Worm (Caenorhabditis elegans) whole organism, late embryonic: ENCODE measurements around the gene F28F5.6.

Experiments used
- T23F11.4 ChIP-seq: fragments of 200-800 bp; sonication (Bioruptor generic); optimal IDR thresholded peaks from 2 replicates; lab custom pipeline; 2018; ENCODE audit warnings: mild to moderate bottlenecking, missing genetic modification characterization, missing compliant biosample characterization
- ceh-19 ChIP-seq: fragments of 200-800 bp; sonication (Bioruptor generic); optimal IDR thresholded peaks from 2 replicates; lab custom pipeline; 2018; ENCODE audit warnings: mild to moderate bottlenecking, missing genetic modification characterization, missing compliant biosample characterization
- ceh-2 ChIP-seq: sonication (generic microtip); optimal IDR thresholded peaks from 2 replicates; lab custom pipeline; 2016; ENCODE audit warnings: missing genotype, missing genetic modification characterization, missing compliant biosample characterization
- ceh-31 ChIP-seq: sonication (generic microtip); optimal IDR thresholded peaks from 2 replicates; lab custom pipeline; 2016; ENCODE audit warnings: missing genetic modification characterization, missing compliant biosample characterization
- che-1 ChIP-seq: sonication (generic microtip); optimal IDR thresholded peaks from 2 replicates; lab custom pipeline; 2016; ENCODE audit warnings: mild to moderate bottlenecking, missing genetic modification characterization, missing compliant biosample characterization
- mec-3 ChIP-seq: sonication (generic microtip); optimal IDR thresholded peaks from 2 replicates; lab custom pipeline; 2016; ENCODE audit warnings: borderline replicate concordance, missing genetic modification characterization, missing compliant biosample characterization
- nfya-1 ChIP-seq: sonication (generic microtip); optimal IDR thresholded peaks from 2 replicates; lab custom pipeline; 2017; ENCODE audit warnings: missing genetic modification characterization, mild to moderate bottlenecking, missing compliant biosample characterization, antibody characterized with exemption, moderate library complexity
- rnt-1 ChIP-seq: sonication (generic microtip); optimal IDR thresholded peaks from 2 replicates; lab custom pipeline; 2016; ENCODE audit warnings: missing genetic modification characterization, missing compliant biosample characterization
- tbx-7 ChIP-seq: sonication (generic microtip); optimal IDR thresholded peaks from 2 replicates; lab custom pipeline; 2016; ENCODE audit warnings: missing genotype, missing genetic modification characterization, missing compliant biosample characterization
- unc-55 ChIP-seq: sonication (generic microtip); optimal IDR thresholded peaks from 2 replicates; lab custom pipeline; 2017; ENCODE audit warnings: missing biosample characterization, missing genetic modification reagents, missing genetic modification characterization

The F28F5.6 gene

ce11 chrIII:6797965-6798364 is 21.2 kb downstream of the F28F5.6 start, which contains the start of gene R05H11.2:
R05H11.2 (plus strand) TSS chrIII:6798297.
- no peak for TF ChIP-seq unc-55
- TF ChIP-seq tbx-7 (tag; lab: Kevin White, UChicago): no peak
- TF ChIP-seq ceh-31 (tag; lab: Kevin White, UChicago): no peak
- no peak for TF ChIP-seq mec-3
- TF ChIP-seq ceh-2: no peak
- TF ChIP-seq rnt-1 (tag; lab: Kevin White, UChicago): no peak

- TF ChIP-seq ceh-31 (tag; lab: Kevin White, UChicago) (no peak), T23F11.4 (GFP tag; lab: Kevin White, UChicago) (no peak), ceh-19 (GFP tag; lab: Kevin White, UChicago) (no peak), nfya-1 (tag; lab: Kevin White, UChicago) (no peak), che-1 (tag; lab: Kevin White, UChicago) (no peak)
These were observed 23.8 kb downstream of the F28F5.6 start, which contains the start of gene R05H11.1 for ce11 chrIII:6795326-6795725. R05H11.1 (plus strand) TSS chrIII:6795626.
